Worm (Caenorhabditis elegans) whole organism, L2 larva: ENCODE results near the gene coh-4.

ENCODE experiments used
- R02D3.7 ChIP-seq: fragments of 150-350 bp; optimal IDR thresholded peaks from 2 replicates; lab custom pipeline; 2014; ENCODE audit warnings: missing biosample characterization, missing genetic modification characterization
- Y55F3AM.14 ChIP-seq: fragments of 200-800 bp; sonication (Bioruptor generic); optimal IDR thresholded peaks from 2 replicates; lab custom pipeline; 2018; ENCODE audit warnings: mild to moderate bottlenecking, missing genetic modification characterization, missing compliant biosample characterization
- ZK546.5 ChIP-seq: sonication (generic microtip); optimal IDR thresholded peaks from 2 replicates; lab custom pipeline; 2017; ENCODE audit warnings: missing biosample characterization, missing genetic modification characterization
- alr-1 ChIP-seq: fragments of 150-350 bp; optimal IDR thresholded peaks from 2 replicates; lab custom pipeline; 2014; ENCODE audit warnings: missing biosample characterization, missing genetic modification characterization
- aly-2 ChIP-seq: fragments of 150-350 bp; optimal IDR thresholded peaks from 2 replicates; lab custom pipeline; 2014; ENCODE audit warnings: missing biosample characterization, missing genetic modification characterization
- blmp-1 ChIP-seq: sonication (generic microtip); optimal IDR thresholded peaks from 2 replicates; lab custom pipeline; 2017; ENCODE audit warnings: missing genetic modification characterization, mild to moderate bottlenecking, missing compliant biosample characterization, antibody characterized with exemption, moderate library complexity; ENCODE audit not compliant: insufficient read depth
- ceh-82 ChIP-seq: fragments of 150-350 bp; optimal IDR thresholded peaks from 2 replicates; lab custom pipeline; 2014; ENCODE audit warnings: missing biosample characterization, missing genetic modification characterization
- crh-2 ChIP-seq: sonication (generic microtip); optimal IDR thresholded peaks from 2 replicates; lab custom pipeline; 2017; ENCODE audit warnings: missing biosample characterization, missing genetic modification characterization
- dmd-4 ChIP-seq: sonication (generic microtip); optimal IDR thresholded peaks from 2 replicates; lab custom pipeline; 2017; ENCODE audit warnings: missing biosample characterization, missing genetic modification characterization
- elt-1 ChIP-seq: fragments of 150-350 bp; optimal IDR thresholded peaks from 2 replicates; lab custom pipeline; 2014; ENCODE audit warnings: missing biosample characterization, missing genetic modification characterization
- elt-3 ChIP-seq: sonication (generic microtip); optimal IDR thresholded peaks from 2 replicates; lab custom pipeline; 2017; ENCODE audit warnings: missing biosample characterization, missing genetic modification characterization
- fos-1 ChIP-seq: fragments of 150-350 bp; optimal IDR thresholded peaks from 2 replicates; lab custom pipeline; 2014; ENCODE audit warnings: missing biosample characterization, missing genetic modification characterization
- gmeb-1 ChIP-seq: fragments of 150-350 bp; optimal IDR thresholded peaks from 2 replicates; lab custom pipeline; 2014; ENCODE audit warnings: missing biosample characterization, missing genetic modification characterization
- lin-11 ChIP-seq: fragments of 150-350 bp; sonication (generic microtip); optimal IDR thresholded peaks from 2 replicates; lab custom pipeline; 2014; ENCODE audit warnings: missing biosample characterization, missing genetic modification characterization, inconsistent platforms, mixed read lengths
- lsy-2 ChIP-seq, 2 experiments: fragments of 150-350 bp in 1 of 2; sonication (generic microtip) in 1 of 2; optimal IDR thresholded peaks; 2 replicates each; lab custom pipeline; 2014 to 2017; ENCODE audit warnings: missing biosample characterization in 2 of 2, missing genetic modification characterization in 2 of 2
- mdl-1 ChIP-seq, 2 experiments: fragments of 150-350 bp in 1 of 2; sonication (generic microtip) in 1 of 2; optimal IDR thresholded peaks; 2 replicates each; lab custom pipeline; 2017; ENCODE audit warnings: missing biosample characterization in 2 of 2, missing genetic modification characterization in 2 of 2
- nhr-11 ChIP-seq: fragments of 150-350 bp; optimal IDR thresholded peaks from 2 replicates; lab custom pipeline; 2014; ENCODE audit warnings: missing biosample characterization, missing genetic modification characterization
- nhr-12 ChIP-seq: fragments of 150-350 bp; optimal IDR thresholded peaks from 2 replicates; lab custom pipeline; 2014; ENCODE audit warnings: missing biosample characterization, missing genetic modification characterization
- nhr-237 ChIP-seq: fragments of 150-350 bp; optimal IDR thresholded peaks from 2 replicates; lab custom pipeline; 2014; ENCODE audit warnings: missing biosample characterization, missing genetic modification characterization
- nhr-25 ChIP-seq: fragments of 150-350 bp; sonication (generic microtip); optimal IDR thresholded peaks from 3 replicates; lab custom pipeline; 2014; ENCODE audit warnings: missing biosample characterization, missing genetic modification characterization
- sem-4 ChIP-seq: fragments of 150-350 bp; optimal IDR thresholded peaks from 2 replicates; lab custom pipeline; 2014; ENCODE audit warnings: missing biosample characterization, missing genetic modification reagents, missing genetic modification characterization
- skn-1 ChIP-seq: sonication (generic microtip); optimal IDR thresholded peaks from 2 replicates; lab custom pipeline; 2017; ENCODE audit warnings: missing biosample characterization, missing genetic modification characterization
- sma-3 ChIP-seq: sonication (generic microtip); optimal IDR thresholded peaks from 2 replicates; lab custom pipeline; 2016; ENCODE audit warnings: missing genetic modification reagents, missing genetic modification characterization, missing compliant biosample characterization
- sma-9 ChIP-seq, 2 experiments: fragments of 150-350 bp in 1 of 2; sonication (generic microtip) in 1 of 2; optimal IDR thresholded peaks; 2 replicates each; lab custom pipeline; 2014 to 2016; ENCODE audit warnings: missing genetic modification characterization in 2 of 2, mild to moderate bottlenecking in 1 of 2, missing biosample characterization in 1 of 2, missing compliant biosample characterization in 1 of 2, missing genetic modification reagents in 1 of 2, moderate library complexity in 1 of 2
- snpc-4 ChIP-seq: fragments of 150-350 bp; optimal IDR thresholded peaks from 2 replicates; lab custom pipeline; 2014; ENCODE audit warnings: missing biosample characterization, missing genetic modification characterization
- unc-39 ChIP-seq: fragments of 150-350 bp; optimal IDR thresholded peaks from 2 replicates; lab custom pipeline; 2014; ENCODE audit warnings: missing biosample characterization, missing genetic modification characterization
- unc-62 ChIP-seq: fragments of 150-350 bp; optimal IDR thresholded peaks from 2 replicates; lab custom pipeline; 2014; ENCODE audit warnings: missing biosample characterization, missing genetic modification reagents, missing genetic modification characterization
- zag-1 ChIP-seq: fragments of 150-350 bp; optimal IDR thresholded peaks from 2 replicates; lab custom pipeline; 2014; ENCODE audit warnings: missing biosample characterization, missing genetic modification characterization
- ztf-11 ChIP-seq: sonication (generic microtip); optimal IDR thresholded peaks from 2 replicates; lab custom pipeline; 2017; ENCODE audit warnings: missing biosample characterization, missing genetic modification characterization
- ztf-4 ChIP-seq: fragments of 150-350 bp; optimal IDR thresholded peaks from 2 replicates; lab custom pipeline; 2014; ENCODE audit warnings: missing biosample characterization, missing genetic modification characterization

Gene coh-4

ce11 chrV:4129604-4130003 is 45.8 kb downstream of the coh-4 start, which contains the start of gene phat-4:
Gene phat-4, plus strand, starts transcription at chrV:4129904.
- TF ChIP-seq alr-1 (tag; lab: Kevin White, UChicago) (no peak), sem-4 (tag; lab: Kevin White, UChicago) (no peak), gmeb-1 (tag; lab: Kevin White, UChicago) (no peak), R02D3.7 (tag; lab: Kevin White, UChicago) (no peak), sma-3 (GFP tag; lab: Kevin White, UChicago) (no peak), sma-9 (GFP tag; optimal IDR thresholded peaks at IDR 0.05; lab: Kevin White, UChicago) (no peak), sma-9 (tag; optimal IDR thresholded peaks at IDR 0.05; lab: Kevin White, UChicago) (no peak), ztf-11 (tag; lab: Kevin White, UChicago) (no peak), elt-3 (tag; lab: Kevin White, UChicago) (no peak), nhr-237 (tag; lab: Kevin White, UChicago) (no peak), unc-62 (no peak), blmp-1 (no peak), lin-11 (tag; lab: Kevin White, UChicago) (no peak), unc-39 (tag; lab: Kevin White, UChicago) (no peak), snpc-4 (no peak), mdl-1 (tag; optimal IDR thresholded peaks at IDR 0.05; lab: Kevin White, UChicago) (no peak)

- TF ChIP-seq R02D3.7 (tag; lab: Kevin White, UChicago), result no peak
- TF ChIP-seq mdl-1 (tag; optimal IDR thresholded peaks at IDR 0.05; lab: Kevin White, UChicago), result no peak
- no peak for TF ChIP-seq Y55F3AM.14 (GFP tag; lab: Kevin White, UChicago)
- TF ChIP-seq gmeb-1 (tag; lab: Kevin White, UChicago), result no peak
- TF ChIP-seq unc-39 (tag; lab: Kevin White, UChicago), result no peak
- no peak for TF ChIP-seq sem-4 (tag; lab: Kevin White, UChicago)
- no peak for TF ChIP-seq nhr-25 (tag; lab: Kevin White, UChicago)
- no peak for TF ChIP-seq dmd-4
- no peak for TF ChIP-seq ztf-4 (tag; lab: Kevin White, UChicago)
- TF ChIP-seq nhr-237 (tag; lab: Kevin White, UChicago), result no peak
- no peak for TF ChIP-seq zag-1 (tag; lab: Kevin White, UChicago)
- TF ChIP-seq sma-9 (GFP tag; optimal IDR thresholded peaks at IDR 0.05; lab: Kevin White, UChicago), result no peak
- TF ChIP-seq sma-9 (tag; optimal IDR thresholded peaks at IDR 0.05; lab: Kevin White, UChicago), result no peak
- TF ChIP-seq aly-2 (tag; lab: Kevin White, UChicago), result no peak
- TF ChIP-seq elt-1 (tag; lab: Kevin White, UChicago), result no peak
- TF ChIP-seq nhr-12 (tag; lab: Kevin White, UChicago), result no peak
- TF ChIP-seq skn-1, result no peak
Observed at ce11 chrV:4127435-4127834, 48.0 kb downstream of the coh-4 start, which contains the start of gene T05B4.13. Gene T05B4.13, minus strand, starts transcription at chrV:4127535.

ce11 chrV:4125552-4126084 is 49.8 kb downstream of the coh-4 start, which contains the start of gene T05B4.12:
Gene T05B4.12, minus strand, starts transcription at chrV:4126034.
- TF ChIP-seq zag-1 (tag; lab: Kevin White, UChicago) (no peak), aly-2 (tag; lab: Kevin White, UChicago) (no peak), ZK546.5 (tag; lab: Kevin White, UChicago) (no peak)
- TF ChIP-seq, all 48 proteins: peak for 0

ce11 chrV:4122415-4122814 is 53.0 kb downstream of the coh-4 start, which contains the start of gene phat-5:
Gene phat-5, minus strand, starts transcription at chrV:4122515.
- no peak for TF ChIP-seq nhr-11 (tag; lab: Kevin White, UChicago)

ce11 chrV:4120629-4121028 is 54.8 kb downstream of the coh-4 start, which contains the start of gene T05B4.10:
Gene T05B4.10, minus strand, starts transcription at chrV:4120729.
- TF ChIP-seq unc-62, result no peak
- no peak for TF ChIP-seq sma-9 (GFP tag; optimal IDR thresholded peaks at IDR 0.05; lab: Kevin White, UChicago)
- no peak for TF ChIP-seq sma-9 (tag; optimal IDR thresholded peaks at IDR 0.05; lab: Kevin White, UChicago)
- TF ChIP-seq ZK546.5 (tag; lab: Kevin White, UChicago), result no peak
- TF ChIP-seq crh-2 (tag; lab: Kevin White, UChicago), result no peak
- TF ChIP-seq mdl-1 (tag; optimal IDR thresholded peaks at IDR 0.05; lab: Kevin White, UChicago), result no peak
- no peak for TF ChIP-seq ceh-82 (tag; lab: Kevin White, UChicago)
- no peak for TF ChIP-seq nhr-237 (tag; lab: Kevin White, UChicago)
- TF ChIP-seq fos-1 (tag; lab: Kevin White, UChicago), result no peak
- no peak for TF ChIP-seq aly-2 (tag; lab: Kevin White, UChicago)
- TF ChIP-seq lsy-2 (tag; optimal IDR thresholded peaks at IDR 0.05; lab: Kevin White, UChicago), result no peak
- TF ChIP-seq zag-1 (tag; lab: Kevin White, UChicago), result no peak
- TF ChIP-seq snpc-4, result no peak
- no peak for TF ChIP-seq ztf-4 (tag; lab: Kevin White, UChicago)
